Fruit fly (Drosophila melanogaster) whole organism, adult: ENCODE measurements around the gene emei.

ENCODE experiments used
- CG11617 ChIP-seq: fragments of 200-800 bp; sonication (Bioruptor generic); optimal IDR thresholded peaks from 2 replicates; lab custom pipeline; 2017; ENCODE audit warnings: mild to moderate bottlenecking, missing biosample characterization, missing genetic modification reagents, missing genetic modification characterization
- CG12768 ChIP-seq: fragments of 200-800 bp; sonication (Bioruptor generic); optimal IDR thresholded peaks from 2 replicates; lab custom pipeline; 2017; ENCODE audit warnings: missing biosample characterization, missing genetic modification characterization, mild to moderate bottlenecking, moderate library complexity, missing genetic modification reagents
- CG14711 ChIP-seq: fragments of 200-800 bp; sonication (Bioruptor generic); optimal IDR thresholded peaks from 2 replicates; lab custom pipeline; 2018; ENCODE audit warnings: missing biosample characterization, mild to moderate bottlenecking, missing genetic modification characterization, moderate library complexity
- CG1620 ChIP-seq: fragments of 200-800 bp; sonication (Bioruptor generic); optimal IDR thresholded peaks from 2 replicates; lab custom pipeline; 2016; ENCODE audit warnings: missing biosample characterization, missing genetic modification characterization
- CG33017 ChIP-seq: fragments of 200-800 bp; sonication (Bioruptor generic); optimal IDR thresholded peaks from 2 replicates; lab custom pipeline; 2018; ENCODE audit warnings: missing biosample characterization, mild to moderate bottlenecking, missing genetic modification characterization, moderate library complexity
- CG5204 ChIP-seq: fragments of 200-800 bp; sonication (Bioruptor generic); optimal IDR thresholded peaks from 2 replicates; lab custom pipeline; 2016; ENCODE audit warnings: missing biosample characterization, missing genetic modification characterization
- CG7045 ChIP-seq: fragments of 200-800 bp; sonication (Bioruptor generic); optimal IDR thresholded peaks from 2 replicates; lab custom pipeline; 2017; ENCODE audit warnings: missing biosample characterization, mild to moderate bottlenecking, missing genetic modification characterization
- CG7101 ChIP-seq: fragments of 200-800 bp; sonication (Bioruptor generic); optimal IDR thresholded peaks from 2 replicates; lab custom pipeline; 2018; ENCODE audit warnings: missing biosample characterization, mild to moderate bottlenecking, missing genetic modification characterization, moderate library complexity
- Clk ChIP-seq: fragments of 200-800 bp; sonication (Bioruptor generic); optimal IDR thresholded peaks from 2 replicates; lab custom pipeline; 2017; ENCODE audit warnings: missing biosample characterization, missing genetic modification characterization
- Crg-1 ChIP-seq: fragments of 200-800 bp; sonication (Bioruptor generic); optimal IDR thresholded peaks from 2 replicates; lab custom pipeline; 2016; ENCODE audit warnings: missing biosample characterization, missing genetic modification characterization
- Hr96 ChIP-seq: fragments of 200-800 bp; sonication (Bioruptor generic); optimal IDR thresholded peaks from 2 replicates; lab custom pipeline; 2016; ENCODE audit warnings: missing biosample characterization, missing genetic modification characterization
- Mnt ChIP-seq: fragments of 200-800 bp; sonication (Bioruptor generic); optimal IDR thresholded peaks from 2 replicates; lab custom pipeline; 2016; ENCODE audit warnings: missing biosample characterization, mild to moderate bottlenecking, missing genetic modification characterization
- bab1 ChIP-seq: fragments of 200-800 bp; sonication (Bioruptor generic); optimal IDR thresholded peaks from 3 replicates; lab custom pipeline; 2019; ENCODE audit warnings: missing biosample characterization, mild to moderate bottlenecking, missing genetic modification characterization, moderate library complexity
- cic ChIP-seq: fragments of 200-800 bp; sonication (Bioruptor generic); optimal IDR thresholded peaks from 2 replicates; lab custom pipeline; 2017; ENCODE audit warnings: missing biosample characterization, mild to moderate bottlenecking, missing genetic modification characterization, moderate library complexity
- cnc ChIP-seq, 2 experiments: fragments of >200 bp; optimal IDR thresholded peaks; 2 replicates each; lab custom pipeline; 2017
- kay ChIP-seq: fragments of 200-800 bp; sonication (Bioruptor generic); peaks from one replicate; lab custom pipeline; 2016; ENCODE audit warnings: missing biosample characterization, missing genetic modification characterization, borderline replicate concordance
- ovo ChIP-seq: fragments of 200-800 bp; sonication (Bioruptor generic); optimal IDR thresholded peaks from 2 replicates; lab custom pipeline; 2016; ENCODE audit warnings: missing biosample characterization, missing genetic modification characterization
- pad ChIP-seq: fragments of 200-800 bp; sonication (Bioruptor generic); optimal IDR thresholded peaks from 3 replicates; lab custom pipeline; 2017; ENCODE audit warnings: missing biosample characterization, missing genetic modification characterization, mild to moderate bottlenecking, moderate library complexity, missing genetic modification reagents
- tj ChIP-seq: fragments of 200-800 bp; sonication (Bioruptor generic); optimal IDR thresholded peaks from 3 replicates; lab custom pipeline; 2017; ENCODE audit warnings: missing biosample characterization, mild to moderate bottlenecking, missing genetic modification characterization, moderate library complexity
- toe ChIP-seq: fragments of 200-800 bp; sonication (Bioruptor generic); optimal IDR thresholded peaks from 2 replicates; lab custom pipeline; 2016; ENCODE audit warnings: missing biosample characterization, missing genetic modification characterization

Gene emei

dm6 chr3L:11085810-11086209 lies 23.7 kb upstream of the emei start:
- TF ChIP-seq CG11617 (GFP tag; lab: Kevin White, UChicago) (no peak), Clk (no peak), CG1620 (GFP tag; lab: Kevin White, UChicago) (no peak), cic (peak; percentile 26), Crg-1 (GFP tag; lab: Kevin White, UChicago) (no peak), Mnt (GFP tag; lab: Kevin White, UChicago) (peak; percentile 73), CG12768 (GFP tag; lab: Kevin White, UChicago) (no peak), CG14711 (tag; lab: Kevin White, UChicago) (peak; percentile 7), pad (GFP tag; lab: Kevin White, UChicago) (no peak), bab1 (GFP tag; lab: Kevin White, UChicago) (no peak), CG5204 (no peak), tj (no peak)

DNA sequence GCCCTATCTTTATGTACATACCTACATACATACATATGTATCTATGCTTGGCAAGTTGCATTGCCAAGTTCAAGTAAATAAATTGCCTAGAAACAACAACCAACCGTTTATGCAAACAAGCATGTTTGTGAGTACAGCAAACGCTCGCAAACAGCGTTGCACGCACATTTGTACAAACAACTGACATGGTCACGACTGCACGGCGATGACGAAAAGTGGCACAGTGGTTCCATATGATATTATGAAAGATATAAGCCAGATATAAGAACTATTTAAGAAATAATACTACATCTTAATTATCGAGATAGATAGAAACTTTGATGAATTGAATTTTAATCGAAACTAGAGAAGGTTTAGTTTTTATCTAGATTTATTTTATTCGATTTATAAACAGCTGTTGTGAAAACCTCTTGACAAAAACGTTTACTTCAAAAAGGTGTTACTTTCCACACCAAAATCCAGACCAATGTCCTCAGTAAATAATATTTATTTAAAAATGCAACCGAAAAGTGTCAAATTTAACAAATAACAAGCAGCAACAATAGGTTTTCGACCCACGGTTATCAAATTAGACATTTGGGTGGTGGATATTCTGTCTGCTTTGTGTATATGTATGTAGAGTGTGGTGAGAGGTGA lies 19.6 kb upstream of the emei start:
- TF ChIP-seq CG33017 (peak; percentile 48), CG14711 (tag; lab: Kevin White, UChicago) (peak; percentile 29), toe (GFP tag; lab: Kevin White, UChicago) (no peak), Clk (no peak), Hr96 (GFP tag; lab: Kevin White, UChicago) (no peak), tj (peak; percentile 63), CG5204 (peak; percentile 50), pad (GFP tag; lab: Kevin White, UChicago) (peak; percentile 15), bab1 (GFP tag; lab: Kevin White, UChicago) (peak; percentile 59), CG7101 (tag; lab: Kevin White, UChicago) (peak; percentile 47), CG11617 (GFP tag; lab: Kevin White, UChicago) (peak; percentile 77), CG7045 (GFP tag; lab: Kevin White, UChicago) (peak; percentile 39), kay (peak; percentile 86)

- peak; percentile 63 for TF ChIP-seq CG11617 (GFP tag; lab: Kevin White, UChicago)
- TF ChIP-seq Crg-1 (GFP tag; lab: Kevin White, UChicago) = peak; percentile 90
- TF ChIP-seq Mnt (GFP tag; lab: Kevin White, UChicago) = peak; percentile 70
- peak; percentile 53 for TF ChIP-seq Clk
- peak; percentile 54 for TF ChIP-seq CG14711 (tag; lab: Kevin White, UChicago)
- TF ChIP-seq tj = peak; percentile 51
- TF ChIP-seq CG7101 (tag; lab: Kevin White, UChicago) = peak; percentile 78
- peak; percentile 6 for TF ChIP-seq kay
- TF ChIP-seq cnc (optimal IDR thresholded peaks at IDR 0.05; lab: Kevin White, UChicago) = no peak
- TF ChIP-seq bab1 (GFP tag; lab: Kevin White, UChicago) = no peak
- peak; percentile 82 for TF ChIP-seq cic
- TF ChIP-seq CG33017 = peak; percentile 50
- TF ChIP-seq toe (GFP tag; lab: Kevin White, UChicago) = peak; percentile 75
- peak; percentile 24 for TF ChIP-seq CG5204
- peak; percentile 82 for TF ChIP-seq CG12768 (GFP tag; lab: Kevin White, UChicago)
- peak; percentile 76 for TF ChIP-seq pad (GFP tag; lab: Kevin White, UChicago)
- TF ChIP-seq CG7045 (GFP tag; lab: Kevin White, UChicago) = peak; percentile 56
- peak; percentile 81 for TF ChIP-seq Hr96 (GFP tag; lab: Kevin White, UChicago)
- peak; percentile 7 for TF ChIP-seq ovo
- peak; percentile 79 for TF ChIP-seq CG1620 (GFP tag; lab: Kevin White, UChicago)
Observed at dm6 chr3L:11091943-11092609, 17.4 kb upstream of the emei start.

- TF ChIP-seq pad (GFP tag; lab: Kevin White, UChicago) = no peak
- TF ChIP-seq cic = peak; percentile 3
Observed at dm6 chr3L:11092610-11092961, 16.9 kb upstream of the emei start.

dm6 chr3L:11093046-11093520 lies 16.4 kb upstream of the emei start, which contains the start of gene JIL-1:
TSS of gene JIL-1 (minus strand) at chr3L:11093193.
- TF ChIP-seq CG12768 (GFP tag; lab: Kevin White, UChicago) = peak; percentile 76
- TF ChIP-seq tj = no peak
- TF ChIP-seq pad (GFP tag; lab: Kevin White, UChicago) = peak; percentile 75
- peak; percentile 78 for TF ChIP-seq Mnt (GFP tag; lab: Kevin White, UChicago)
- peak; percentile 55 for TF ChIP-seq CG7045 (GFP tag; lab: Kevin White, UChicago)
- TF ChIP-seq cnc (optimal IDR thresholded peaks at IDR 0.05; lab: Kevin White, UChicago) = no peak
- peak; percentile 82 for TF ChIP-seq CG7101 (tag; lab: Kevin White, UChicago)
- peak; percentile 73 for TF ChIP-seq Hr96 (GFP tag; lab: Kevin White, UChicago)
- TF ChIP-seq cic = no peak
- peak; percentile 67 for TF ChIP-seq Clk
- TF ChIP-seq CG5204 = peak; percentile 69
- TF ChIP-seq CG1620 (GFP tag; lab: Kevin White, UChicago) = peak; percentile 83
- peak; percentile 66 for TF ChIP-seq CG33017
- TF ChIP-seq bab1 (GFP tag; lab: Kevin White, UChicago) = peak; percentile 80
- peak; percentile 90 for TF ChIP-seq kay
- peak; percentile 7 for TF ChIP-seq CG11617 (GFP tag; lab: Kevin White, UChicago)
- TF ChIP-seq Crg-1 (GFP tag; lab: Kevin White, UChicago) = peak; percentile 86
- TF ChIP-seq CG14711 (tag; lab: Kevin White, UChicago) = peak; percentile 47
- TF ChIP-seq toe (GFP tag; lab: Kevin White, UChicago) = peak; percentile 75
- peak; percentile 57 for TF ChIP-seq ovo

dm6 chr3L:11094279-11094678 lies 15.2 kb upstream of the emei start:
- no peak for TF ChIP-seq Clk
- no peak for TF ChIP-seq pad (GFP tag; lab: Kevin White, UChicago)
- no peak for TF ChIP-seq CG5204
- no peak for TF ChIP-seq kay
- TF ChIP-seq CG7045 (GFP tag; lab: Kevin White, UChicago) = no peak
- TF ChIP-seq toe (GFP tag; lab: Kevin White, UChicago) = no peak
- TF ChIP-seq CG33017 = no peak
- TF ChIP-seq tj = no peak
